Worm (Caenorhabditis elegans) whole organism, L4 larva: ENCODE data around the gene idpb-5.

Experiments used
- lin-15B ChIP-seq: fragments of 150-350 bp; sonication (generic microtip); optimal IDR thresholded peaks from 3 replicates; lab custom pipeline; 2014; ENCODE audit warnings: missing biosample characterization, missing genetic modification characterization
- nhr-10 ChIP-seq: fragments of 150-350 bp; optimal IDR thresholded peaks from 2 replicates; lab custom pipeline; 2014; ENCODE audit warnings: missing biosample characterization, missing genetic modification characterization
- unc-39 ChIP-seq: sonication (generic microtip); optimal IDR thresholded peaks from 2 replicates; lab custom pipeline; 2017; ENCODE audit warnings: missing biosample characterization, missing genetic modification characterization
- vab-7 ChIP-seq: fragments of 200-800 bp; sonication (Bioruptor generic); IDR thresholded peaks from 2 replicates; pipeline ENCODE4 v1.3.6; 2022; ENCODE audit warnings: missing genetic modification reagents, missing genetic modification characterization, missing compliant biosample characterization
- ztf-11 ChIP-seq: fragments of 150-350 bp; optimal IDR thresholded peaks from 2 replicates; lab custom pipeline; 2014; ENCODE audit warnings: missing biosample characterization, missing genetic modification characterization

ce11 chrV:11829282-11829681, 10.0 kb upstream of the idpb-5 start, which contains the start of gene col-158:
- no peak for TF ChIP-seq unc-39 (tag; lab: Kevin White, UChicago)
- TF ChIP-seq lin-15B: no peak
- TF ChIP-seq ztf-11 (tag; lab: Kevin White, UChicago): no peak
- no peak for TF ChIP-seq nhr-10
- TF ChIP-seq vab-7 (GFP tag; lab: Robert Waterston, UW): no peak
